Worm (Caenorhabditis elegans): ENCODE results near the gene str-233.
"Not testable (repeated sequence)": the region's sequence is repeated elsewhere in the genome, so short reads cannot be mapped to it uniquely, and the experiment has no call there.

str-233 gene

ce11 chrV:16007505-16007904 lies 2.0 kb downstream of the str-233 start, which contains the start of gene str-231:
str-231 (minus strand) TSS chrV:16007605.
- no peak for TF ChIP-seq lin-15B (tag; optimal IDR thresholded peaks at IDR 0.05)
- TF ChIP-seq lsy-12 (tag; optimal IDR thresholded peaks at IDR 0.05), result no peak
- no peak for TF ChIP-seq ceh-28 (tag; optimal IDR thresholded peaks at IDR 0.05)
- no peak for TF ChIP-seq ceh-9 (tag; optimal IDR thresholded peaks at IDR 0.05)
- no peak for TF ChIP-seq mdl-1 (tag; optimal IDR thresholded peaks at IDR 0.05)
- TF ChIP-seq daf-12 (tag; optimal IDR thresholded peaks at IDR 0.05), result no peak
- no peak for TF ChIP-seq elt-1 (tag; optimal IDR thresholded peaks at IDR 0.05)
- TF ChIP-seq nhr-76 (tag; optimal IDR thresholded peaks at IDR 0.05), result no peak
- TF ChIP-seq zag-1 (tag; optimal IDR thresholded peaks at IDR 0.05), result no peak
- TF ChIP-seq nhr-25 (tag; optimal IDR thresholded peaks at IDR 0.05), result no peak
- TF ChIP-seq ceh-82 (tag; optimal IDR thresholded peaks at IDR 0.05), result no peak
- no peak for TF ChIP-seq R02D3.7 (tag; optimal IDR thresholded peaks at IDR 0.05)
- no peak for TF ChIP-seq sea-2 (GFP tag; optimal IDR thresholded peaks at IDR 0.05)

DNA sequence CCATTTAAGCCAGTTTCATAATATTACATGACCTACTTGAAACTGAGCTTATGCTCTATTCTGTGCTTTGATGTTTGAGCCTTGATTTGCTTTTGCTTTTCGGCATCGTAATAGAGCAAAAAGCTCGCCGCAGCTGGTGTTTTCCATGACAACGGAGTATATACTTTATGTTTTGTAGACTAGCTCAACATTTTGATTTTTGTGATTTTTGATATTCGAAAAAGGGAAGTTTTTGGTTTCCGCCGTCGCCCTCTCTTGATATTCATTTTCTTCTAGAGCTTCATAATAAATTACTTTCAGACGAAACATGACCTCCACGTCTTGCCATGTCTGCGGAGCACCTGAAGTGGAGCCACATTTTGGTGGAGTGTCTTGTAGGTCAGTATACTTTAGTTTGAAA lies 7.2 kb downstream of the str-233 start, which contains the start of gene nhr-63:
Gene nhr-63 (plus strand): TSS at position 301 of the 400 bp plus-strand sequence.
- TF ChIP-seq egl-5 (tag; optimal IDR thresholded peaks at IDR 0.05) (no peak), elt-2 (tag; optimal IDR thresholded peaks at IDR 0.05) (no peak), ceh-28 (tag; optimal IDR thresholded peaks at IDR 0.05) (no peak), unc-39 (tag; optimal IDR thresholded peaks at IDR 0.05) (no peak), elt-3 (tag; optimal IDR thresholded peaks at IDR 0.05) (no peak), nhr-67 (tag; optimal IDR thresholded peaks at IDR 0.05) (no peak), fos-1 (tag; optimal IDR thresholded peaks at IDR 0.05) (no peak)

DNA sequence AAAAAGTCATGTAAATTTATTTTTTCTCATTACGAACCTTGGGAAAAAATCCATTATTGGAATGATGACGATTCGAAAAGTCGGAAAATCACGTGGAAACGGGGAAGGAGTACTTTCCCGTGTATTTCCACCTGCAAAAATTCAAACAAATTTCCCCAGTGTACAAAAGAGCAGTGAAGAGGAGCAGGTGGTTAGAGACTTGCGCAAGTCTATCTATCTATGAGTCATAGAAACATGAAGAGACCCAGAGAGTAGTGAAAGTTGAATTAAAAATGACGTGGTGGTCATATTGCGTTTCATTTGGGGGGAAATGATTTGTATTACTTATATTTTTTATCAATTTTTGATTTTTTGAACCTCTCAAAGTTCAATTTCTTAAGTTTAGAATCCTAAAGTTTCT lies 9.0 kb downstream of the str-233 start, which contains the start of gene nhr-50:
Gene nhr-50 (minus strand): TSS at position 199 of the 400 bp plus-strand sequence.
- TF ChIP-seq lin-39 (tag; optimal IDR thresholded peaks at IDR 0.05) (no peak), fos-1 (tag; optimal IDR thresholded peaks at IDR 0.05) (peak; percentile 69), pqm-1 (tag; optimal IDR thresholded peaks at IDR 0.05) (peak; percentile 84), pha-4 (tag; optimal IDR thresholded peaks at IDR 0.05) (peak; percentile 93), nhr-77 (tag; optimal IDR thresholded peaks at IDR 0.05) (no peak), skn-1 (tag; optimal IDR thresholded peaks at IDR 0.05) (peak; percentile 13), elt-2 (tag; optimal IDR thresholded peaks at IDR 0.05) (peak; percentile 80), nhr-25 (tag; optimal IDR thresholded peaks at IDR 0.05) (peak; percentile 12), nhr-23 (tag; optimal IDR thresholded peaks at IDR 0.05) (peak; percentile 55), unc-62 (GFP tag; optimal IDR thresholded peaks at IDR 0.05) (no peak), jun-1 (tag; optimal IDR thresholded peaks at IDR 0.05) (peak; percentile 92), tbx-2 (tag; optimal IDR thresholded peaks at IDR 0.05) (no peak), mdl-1 (tag; optimal IDR thresholded peaks at IDR 0.05) (peak; percentile 13)

DNA sequence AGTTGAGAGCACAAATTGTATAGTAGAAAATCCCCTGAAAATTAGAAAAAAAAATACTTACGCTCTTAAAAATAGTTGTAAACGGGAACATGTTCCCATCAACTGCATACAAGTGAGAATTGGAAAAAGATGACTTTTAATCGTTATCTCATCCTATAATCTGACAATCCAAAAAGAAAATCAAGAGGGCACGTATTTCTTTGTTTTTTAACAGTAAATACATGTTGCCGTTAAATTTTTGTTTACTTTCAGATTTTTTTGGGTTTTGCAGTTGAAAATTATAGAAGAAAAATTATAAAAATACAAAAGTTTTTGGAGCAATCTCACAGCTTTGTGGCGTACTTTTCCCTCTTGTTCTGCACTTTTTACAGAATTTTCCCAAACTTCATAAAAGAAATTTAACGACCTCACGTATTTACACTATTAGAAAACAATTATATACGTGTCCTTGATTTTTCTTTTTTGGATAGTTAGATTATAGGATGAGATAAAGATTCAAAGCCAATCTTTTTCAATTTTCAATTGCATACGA lies 12.7 kb downstream of the str-233 start, which contains the start of the genes C06C6.9 and C06C6.8:
Gene C06C6.9 (minus strand): TSS at position 101 of the 532 bp plus-strand sequence.
Gene C06C6.8 (plus strand): TSS at position 482 of the 532 bp plus-strand sequence.
- TF ChIP-seq hmg-11 (tag; optimal IDR thresholded peaks at IDR 0.05), result no peak

ce11 chrV:15991850-15992249 lies 17.6 kb downstream of the str-233 start, which contains the start of gene C06C6.7:
C06C6.7 (plus strand) TSS chrV:15992150.
- TF ChIP-seq ztf-4 (tag; optimal IDR thresholded peaks at IDR 0.05); jun-1 (tag; optimal IDR thresholded peaks at IDR 0.05); fkh-10 (GFP tag; optimal IDR thresholded peaks at IDR 0.05): not testable (repeated sequence)

- TF ChIP-seq sea-2 (GFP tag; optimal IDR thresholded peaks at IDR 0.05) (no peak), ztf-11 (tag; optimal IDR thresholded peaks at IDR 0.05) (no peak), nhr-67 (tag; optimal IDR thresholded peaks at IDR 0.05) (no peak), pqm-1 (tag; optimal IDR thresholded peaks at IDR 0.05) (no peak), ama-1 (optimal IDR thresholded peaks at IDR 0.05) (no peak), fkh-10 (GFP tag; optimal IDR thresholded peaks at IDR 0.05) (no peak), jun-1 (tag; optimal IDR thresholded peaks at IDR 0.05) (no peak), skn-1 (tag; optimal IDR thresholded peaks at IDR 0.05) (no peak), tbx-2 (tag; optimal IDR thresholded peaks at IDR 0.05) (no peak), mml-1 (tag; optimal IDR thresholded peaks at IDR 0.05) (no peak), elt-1 (tag; optimal IDR thresholded peaks at IDR 0.05) (no peak), lin-39 (tag; optimal IDR thresholded peaks at IDR 0.05) (no peak), elt-3 (tag; optimal IDR thresholded peaks at IDR 0.05) (no peak), nhr-76 (tag; optimal IDR thresholded peaks at IDR 0.05) (no peak), ZK546.5 (tag; optimal IDR thresholded peaks at IDR 0.05) (no peak), ceh-9 (tag; optimal IDR thresholded peaks at IDR 0.05) (no peak), nhr-12 (tag; optimal IDR thresholded peaks at IDR 0.05) (no peak)
These were observed 21.4 kb downstream of the str-233 start, which contains the start of gene F36G9.15 for ce11 chrV:15988074-15988473. F36G9.15 (minus strand) TSS chrV:15988174.
